Worm (Caenorhabditis elegans) whole organism, L4/young adult: ENCODE measurements around the gene ins-10.

Source experiments
- W03F9.2 ChIP-seq: fragments of 150-350 bp; optimal IDR thresholded peaks from 2 replicates; lab custom pipeline; 2014; ENCODE audit warnings: missing biosample characterization, missing genetic modification characterization
- him-1 ChIP-seq: sonication (generic microtip); optimal IDR thresholded peaks from 2 replicates; lab custom pipeline; 2016; ENCODE audit warnings: missing genotype, missing genetic modification reagents, missing genetic modification characterization, missing compliant biosample characterization

DNA sequence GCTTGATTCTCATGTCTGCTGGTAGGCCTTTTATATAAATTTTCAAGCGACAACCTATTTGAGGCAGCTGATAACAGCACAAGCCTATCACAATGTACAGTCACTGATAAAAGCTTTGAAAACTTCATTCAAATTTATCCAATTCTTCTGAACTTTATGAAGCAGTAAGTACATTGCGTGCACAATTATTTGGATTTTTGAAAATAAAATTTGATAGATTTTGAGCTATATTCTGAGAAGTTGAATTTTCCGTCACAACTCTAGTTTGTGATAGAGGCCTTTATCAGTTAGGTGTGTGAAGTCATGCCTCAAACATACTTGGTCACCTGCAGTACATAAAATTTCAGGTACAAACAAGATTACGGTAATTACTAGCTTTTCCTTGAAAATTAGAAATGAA, 15.1 kb upstream of the ins-10 start, which contains the start of the genes mtl-2 and T08G5.1:
- no peak for TF ChIP-seq him-1 (tag; lab: Kevin White, UChicago)
- TF ChIP-seq W03F9.2, result no peak
